Worm (Caenorhabditis elegans): Measurements from ENCODE around the gene Y16E11A.4.

DNA sequence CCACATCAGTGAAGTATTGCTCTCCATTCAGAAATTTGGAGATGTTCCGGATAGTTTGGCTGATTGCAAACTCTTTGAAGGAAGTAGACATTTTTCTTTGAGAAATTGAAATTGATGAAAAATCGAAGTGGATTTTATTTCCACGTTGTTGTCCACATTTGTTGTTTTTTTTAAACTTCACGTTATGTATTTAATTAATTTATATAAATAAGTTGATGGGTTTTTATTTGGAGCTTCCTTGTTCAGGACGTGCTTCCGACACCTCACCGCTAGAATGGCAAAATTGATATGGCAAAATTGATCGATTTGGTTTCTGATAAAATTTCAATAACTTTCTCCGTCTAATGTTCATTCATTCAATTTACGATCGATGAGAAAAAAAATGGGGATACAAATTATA lies 40.7 kb upstream of the Y16E11A.4 start, which contains the start of gene math-48:
- no peak for TF ChIP-seq Y48G9A.11 (GFP tag; IDR thresholded peaks at IDR 0.05)
- TF ChIP-seq lin-29 (GFP tag; IDR thresholded peaks at IDR 0.05): no peak
- no peak for TF ChIP-seq unc-130 (GFP tag; optimal IDR thresholded peaks at IDR 0.05)
- no peak for TF ChIP-seq spr-1 (tag; optimal IDR thresholded peaks at IDR 0.05)
- no peak for TF ChIP-seq Y105C5A.15 (GFP tag; IDR thresholded peaks at IDR 0.05)
- TF ChIP-seq dve-1 (tag; optimal IDR thresholded peaks at IDR 0.05; ENCODE audit: insufficient read depth): no peak
- TF ChIP-seq hmg-1.1 (GFP tag; IDR thresholded peaks at IDR 0.05): no peak

Data from whole organism, L4 larva.